Fruit fly (Drosophila melanogaster): ENCODE results near the gene Qtzl.

The Qtzl gene

DNA sequence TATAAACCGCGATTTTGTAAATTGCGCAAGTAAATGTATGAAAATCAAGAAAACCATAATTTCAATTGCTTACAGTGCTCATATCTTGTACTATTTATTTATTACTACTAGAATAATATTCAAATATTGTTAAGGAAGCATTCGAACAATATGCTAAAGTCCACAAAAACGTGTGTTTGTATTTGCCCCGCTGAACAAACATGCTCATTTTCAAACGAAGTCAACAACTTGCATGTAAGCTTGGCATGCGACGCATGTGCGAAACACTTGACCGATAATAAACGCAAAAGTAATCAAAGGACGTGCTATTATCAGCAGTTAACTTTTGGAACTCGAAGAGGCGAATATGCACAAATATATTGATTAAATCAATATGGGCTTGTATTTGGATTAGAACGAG, 25.7 kb downstream of the Qtzl start (continued):
- TF ChIP-seq knrl (GFP tag; IDR thresholded peaks at IDR 0.05; ENCODE audit: partially characterized antibody): no peak
- peak in 1 of 2 experiments; percentile 79 for TF ChIP-seq Eip74EF (GFP tag; optimal IDR thresholded peaks at IDR 0.05)
- TF ChIP-seq mam (GFP tag; optimal IDR thresholded peaks at IDR 0.05): no peak
- TF ChIP-seq gsb (GFP tag; IDR thresholded peaks at IDR 0.05): no peak
- TF ChIP-seq amos (GFP tag; IDR thresholded peaks at IDR 0.05; ENCODE audit: partially characterized antibody): no peak
- TF ChIP-seq CG3163 (GFP tag; optimal IDR thresholded peaks at IDR 0.05): no peak
- no peak for TF ChIP-seq slp2 (GFP tag; optimal IDR thresholded peaks at IDR 0.05)
- TF ChIP-seq lola (GFP tag; optimal IDR thresholded peaks at IDR 0.05): peak in 1 of 3 experiments; percentile 62
- TF ChIP-seq Aef1 (GFP tag; IDR thresholded peaks at IDR 0.05): no peak
- no peak for TF ChIP-seq CG13894 (tag; optimal IDR thresholded peaks at IDR 0.05)
- no peak for TF ChIP-seq sc (optimal IDR thresholded peaks at IDR 0.05)
- TF ChIP-seq sc (GFP tag; optimal IDR thresholded peaks at IDR 0.05): peak; percentile 80
- no peak for TF ChIP-seq Ptx1 (GFP tag; IDR thresholded peaks at IDR 0.05)
- peak; percentile 7 to 40 for TF ChIP-seq chif (GFP tag; optimal IDR thresholded peaks at IDR 0.05)
- TF ChIP-seq ara (GFP tag; IDR thresholded peaks at IDR 0.05): peak; percentile 19; the same call in 1 of the 2 replicates
- TF ChIP-seq gcm2 (GFP tag; optimal IDR thresholded peaks at IDR 0.05): no peak
- no peak for TF ChIP-seq CG10565 (GFP tag; optimal IDR thresholded peaks at IDR 0.05)
- TF ChIP-seq sob (GFP tag; IDR thresholded peaks at IDR 0.05): peak; percentile 60; the same call in 1 of the 2 replicates
- no peak for TF ChIP-seq TFAM (GFP tag; optimal IDR thresholded peaks at IDR 0.05)
- TF ChIP-seq CG11247 (GFP tag; IDR thresholded peaks at IDR 0.05): peak; percentile 50; the same call in 1 of the 2 replicates
- no peak for TF ChIP-seq eyg (GFP tag; optimal IDR thresholded peaks at IDR 0.05)
- TF ChIP-seq en (GFP tag; optimal IDR thresholded peaks at IDR 0.05): no peak
- TF ChIP-seq CG13624 (GFP tag; optimal IDR thresholded peaks at IDR 0.05): no peak
- no peak for TF ChIP-seq CG31224 (GFP tag; IDR thresholded peaks at IDR 0.05)
- TF ChIP-seq CG4854 (GFP tag; optimal IDR thresholded peaks at IDR 0.05): peak; percentile 46
- no peak for TF ChIP-seq sima (GFP tag; optimal IDR thresholded peaks at IDR 0.05)
- TF ChIP-seq NFAT (GFP tag; IDR thresholded peaks at IDR 0.05): no peak
- no peak for TF ChIP-seq NK7.1 (GFP tag; optimal IDR thresholded peaks at IDR 0.05)
- TF ChIP-seq CG1603 (tag; optimal IDR thresholded peaks at IDR 0.05): peak; percentile 69
- no peak for TF ChIP-seq disco-r (GFP tag; optimal IDR thresholded peaks at IDR 0.05)
- TF ChIP-seq nom (GFP tag; optimal IDR thresholded peaks at IDR 0.05): no peak
- TF ChIP-seq Fer3 (tag; optimal IDR thresholded peaks at IDR 0.05): peak; percentile 73
- TF ChIP-seq CG6272 (GFP tag; IDR thresholded peaks at IDR 0.05): no peak
- TF ChIP-seq Bdp1 (GFP tag; optimal IDR thresholded peaks at IDR 0.05): peak; percentile 51
- TF ChIP-seq CG8089 (GFP tag; optimal IDR thresholded peaks at IDR 0.05): peak; percentile 44
- no peak; the same call in 1 of the 2 replicates for TF ChIP-seq wdn (GFP tag; IDR thresholded peaks at IDR 0.05)
- peak; percentile 89 for TF ChIP-seq lab (GFP tag; optimal IDR thresholded peaks at IDR 0.05)
- no peak for TF ChIP-seq CG6765 (GFP tag; optimal IDR thresholded peaks at IDR 0.05)
- peak; percentile 40 for TF ChIP-seq CG34376 (GFP tag; optimal IDR thresholded peaks at IDR 0.05)
- no peak for TF ChIP-seq rib (GFP tag; IDR thresholded peaks at IDR 0.05)
- peak; percentile 65 for TF ChIP-seq CG13296 (GFP tag; optimal IDR thresholded peaks at IDR 0.05)
- TF ChIP-seq CG15011 (GFP tag; optimal IDR thresholded peaks at IDR 0.05): peak; percentile 60
- TF ChIP-seq Fer2 (tag; optimal IDR thresholded peaks at IDR 0.05): peak; percentile 0
- TF ChIP-seq CG14667 (GFP tag; IDR thresholded peaks at IDR 0.05): no peak
- no peak for TF ChIP-seq CG7372 (GFP tag; IDR thresholded peaks at IDR 0.05)
- peak; percentile 82 for TF ChIP-seq gsb-n (tag; optimal IDR thresholded peaks at IDR 0.05)
- no peak for TF ChIP-seq pum (GFP tag; optimal IDR thresholded peaks at IDR 0.05)
- no peak for TF ChIP-seq jing (GFP tag; optimal IDR thresholded peaks at IDR 0.05)
- TF ChIP-seq dmrt99B (tag; optimal IDR thresholded peaks at IDR 0.05): no peak
- TF ChIP-seq CG4282 (GFP tag; optimal IDR thresholded peaks at IDR 0.05): no peak
- peak; percentile 28 for TF ChIP-seq CG17385 (GFP tag; optimal IDR thresholded peaks at IDR 0.05)
- no peak for TF ChIP-seq dan (GFP tag; IDR thresholded peaks at IDR 0.05)

All from whole organism, embryonic.